Fruit fly (Drosophila melanogaster) ovary, adult (tissue): ENCODE data around the gene IntS6.

Experiments used
- CG17801 ChIP-seq: fragments of 200-800 bp; optimal IDR thresholded peaks from 2 replicates; lab custom pipeline; 2019; ENCODE audit warnings: missing biosample characterization, mild to moderate bottlenecking, missing genetic modification characterization, moderate library complexity; ENCODE audit not compliant: partially characterized antibody

IntS6 gene

dm6 chrX:5746864-5747861 is at the start of gene IntS6, which contains the start of gene Rtel1:
Gene IntS6 (minus strand): TSS chrX:5747254.
Gene Rtel1 (plus strand): TSS chrX:5747747.
- peak; percentile 95 for TF ChIP-seq CG17801 (GFP tag; lab: Kevin White, UChicago)

- no peak for TF ChIP-seq CG17801 (GFP tag; lab: Kevin White, UChicago)
These were observed 44.8 kb upstream of the IntS6 start, which contains the start of gene CG12239 for dm6 chrX:5791840-5792239. Gene CG12239 (plus strand): TSS chrX:5792140.

DNA sequence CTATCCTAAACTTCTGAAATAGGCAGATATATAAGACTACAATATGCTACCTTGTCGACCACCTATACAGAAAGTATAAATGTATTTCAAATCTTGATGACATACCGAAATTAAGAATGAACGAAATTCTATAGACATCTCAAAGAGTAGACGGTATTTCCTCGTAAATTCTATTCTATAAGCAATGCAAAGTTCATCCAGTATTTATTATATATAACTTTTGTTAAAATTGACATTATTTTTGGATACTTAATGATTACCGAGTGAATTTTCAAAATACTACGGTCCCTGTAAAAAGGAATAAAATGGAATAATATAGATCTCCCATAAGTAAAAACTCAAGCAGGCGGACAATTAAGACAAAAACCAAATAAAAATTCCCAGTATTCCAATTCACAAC is 42.1 kb upstream of the IntS6 start, which contains the start of gene CG15767:
TSS of gene CG15767 (plus strand) at position 301 of the 400 bp plus-strand sequence.
- no peak for TF ChIP-seq CG17801 (GFP tag; lab: Kevin White, UChicago)

DNA sequence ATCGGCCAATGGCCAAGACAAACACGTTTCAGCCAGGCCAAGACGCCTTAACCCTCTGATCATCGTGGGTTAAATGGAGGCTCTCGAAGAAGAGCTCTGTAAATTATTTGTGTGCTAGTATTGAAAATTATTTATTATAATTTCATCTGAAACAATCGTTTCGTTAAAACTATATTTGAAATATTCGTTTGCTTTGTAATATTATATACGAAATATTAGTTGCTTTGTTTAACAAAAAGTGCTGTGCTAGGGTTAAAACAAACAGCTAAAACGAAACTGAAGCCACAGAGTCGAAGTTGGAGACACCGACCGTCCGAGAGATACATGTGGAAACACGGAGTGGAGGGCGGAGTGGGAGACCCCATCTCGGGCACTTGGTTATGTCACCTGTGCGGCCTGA is 39.5 kb upstream of the IntS6 start:
- no peak for TF ChIP-seq CG17801 (GFP tag; lab: Kevin White, UChicago)

DNA sequence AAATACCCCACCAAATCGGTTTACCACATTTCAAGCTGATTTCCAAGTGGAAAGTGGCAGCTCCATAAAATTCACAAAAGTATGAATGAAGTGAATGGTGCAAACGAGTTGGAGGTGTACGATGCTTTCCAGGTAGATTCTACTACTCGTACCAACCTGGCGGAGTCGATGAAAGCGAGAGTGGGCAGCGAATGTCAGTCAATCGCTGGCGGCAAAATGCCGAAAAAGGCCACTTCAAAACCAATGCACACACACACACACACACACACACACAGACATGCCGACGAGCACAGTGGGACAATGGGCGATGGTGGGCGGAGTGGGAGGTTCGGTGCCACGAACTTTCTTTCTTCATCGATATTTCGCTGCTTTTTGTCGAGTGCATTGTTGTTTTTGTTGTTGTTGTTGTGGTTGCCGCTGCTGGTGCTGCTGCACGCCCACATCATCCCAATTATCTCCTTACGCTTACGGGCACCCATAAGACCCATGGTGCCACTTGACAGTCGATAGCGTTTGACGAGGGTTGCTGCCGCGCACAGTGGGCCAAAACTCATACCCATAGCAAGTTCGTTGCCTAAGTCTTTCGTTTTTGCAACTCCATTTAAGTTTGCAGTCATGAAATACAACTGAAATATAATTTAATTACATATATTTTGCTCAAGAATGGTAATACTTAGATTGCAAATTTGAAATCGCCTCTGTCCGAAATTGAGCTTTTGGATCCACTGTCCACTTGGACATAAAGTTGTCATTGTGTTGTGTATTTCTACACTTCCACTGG is 36.4 kb upstream of the IntS6 start:
- TF ChIP-seq CG17801 (GFP tag; lab: Kevin White, UChicago) = no peak

DNA sequence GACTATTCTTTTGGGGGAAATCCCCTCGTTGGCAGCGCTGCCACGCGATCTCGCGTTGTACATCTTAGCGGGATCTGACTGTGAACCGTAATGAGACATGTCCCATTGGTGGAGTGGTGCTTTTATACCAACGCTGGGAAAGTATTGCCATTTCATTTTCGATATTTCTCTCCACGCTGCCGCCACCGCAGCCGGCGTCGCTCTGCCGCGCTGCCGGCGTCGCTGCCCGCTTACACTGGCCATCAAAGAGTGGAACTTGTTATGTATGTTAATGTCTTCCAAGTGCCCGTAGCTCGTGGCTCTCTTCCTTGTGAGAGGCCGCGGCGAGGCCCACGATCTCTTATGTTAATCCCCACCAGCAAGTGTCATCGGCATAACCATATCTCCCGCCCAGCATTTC is 34.5 kb upstream of the IntS6 start, which contains the start of gene CG3108:
TSS of gene CG3108 (minus strand) at position 101 of the 400 bp plus-strand sequence.
- no peak for TF ChIP-seq CG17801 (GFP tag; lab: Kevin White, UChicago)

- no peak for TF ChIP-seq CG17801 (GFP tag; lab: Kevin White, UChicago)
These were observed 29.5 kb upstream of the IntS6 start, which contains the start of gene CG42264 for dm6 chrX:5776547-5776946. Gene CG42264 (minus strand): TSS chrX:5776647.

dm6 chrX:5772409-5772808 is 25.4 kb upstream of the IntS6 start:
- no peak for TF ChIP-seq CG17801 (GFP tag; lab: Kevin White, UChicago)

- no peak for TF ChIP-seq CG17801 (GFP tag; lab: Kevin White, UChicago)
These were observed 23.7 kb upstream of the IntS6 start, which contains the start of gene CG3097 for dm6 chrX:5770730-5771181. Gene CG3097 (minus strand): TSS chrX:5770780.

DNA sequence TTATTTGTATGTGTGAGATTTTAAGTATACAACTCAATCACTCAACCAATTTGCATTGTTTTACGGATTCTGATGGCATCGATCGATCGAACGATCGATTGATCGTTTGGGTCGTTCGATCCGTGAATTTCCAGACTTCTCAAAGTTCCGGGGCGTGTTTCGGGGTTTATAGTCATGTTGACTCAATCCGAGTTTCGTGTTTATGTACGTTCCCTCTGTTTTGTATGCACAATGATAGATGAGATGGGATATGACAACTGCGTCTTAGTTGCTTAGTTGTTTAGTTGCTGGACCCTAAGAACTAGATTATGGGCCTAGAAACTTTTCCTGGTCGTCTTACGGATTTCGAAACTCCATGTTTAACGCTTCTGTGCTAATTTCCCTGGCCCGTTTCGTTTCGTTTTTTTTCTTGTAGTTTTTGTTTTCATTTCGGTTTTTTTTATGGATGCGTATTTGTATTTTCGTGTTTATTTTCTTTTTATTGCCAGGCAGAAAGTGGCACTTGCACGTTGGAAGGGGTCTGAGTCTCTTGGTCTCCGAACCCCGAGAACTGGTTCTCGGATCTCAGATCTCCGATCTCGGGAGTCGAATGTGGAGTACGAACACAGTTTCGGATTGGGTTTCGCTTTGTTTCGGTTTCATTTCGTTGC is 21.7 kb upstream of the IntS6 start:
- TF ChIP-seq CG17801 (GFP tag; lab: Kevin White, UChicago) = no peak

DNA sequence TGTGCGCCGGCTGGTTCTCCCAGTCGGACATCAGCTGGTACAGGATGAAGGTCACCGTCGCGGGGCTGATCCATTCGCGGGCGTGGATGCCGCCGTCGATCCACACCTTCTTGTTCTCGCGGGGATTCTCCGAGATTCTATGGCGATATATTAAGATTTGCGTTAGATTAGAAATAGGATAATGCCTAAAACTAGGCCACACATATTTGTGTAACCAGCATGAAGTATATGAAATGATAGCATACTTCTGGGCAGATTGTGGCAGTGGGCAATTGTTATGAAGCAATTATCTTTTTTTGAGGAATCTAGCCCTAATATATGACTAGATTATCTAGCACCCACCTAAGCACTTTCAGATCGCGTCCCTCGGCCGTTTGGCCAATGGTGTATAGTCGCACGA is 19.7 kb upstream of the IntS6 start:
- no peak for TF ChIP-seq CG17801 (GFP tag; lab: Kevin White, UChicago)

- peak; percentile 71 for TF ChIP-seq CG17801 (GFP tag; lab: Kevin White, UChicago)
These were observed 17.2 kb upstream of the IntS6 start, which contains the start of the genes MAPk-Ak2 and CG42699 for dm6 chrX:5764001-5764892. Gene MAPk-Ak2 (minus strand): TSS chrX:5764203. Gene CG42699 (plus strand): TSS chrX:5764553.

dm6 chrX:5763443-5764000 is 16.5 kb upstream of the IntS6 start:
- no peak for TF ChIP-seq CG17801 (GFP tag; lab: Kevin White, UChicago)
